Fruit fly (Drosophila melanogaster): ENCODE data around the gene CG33116.

DNA sequence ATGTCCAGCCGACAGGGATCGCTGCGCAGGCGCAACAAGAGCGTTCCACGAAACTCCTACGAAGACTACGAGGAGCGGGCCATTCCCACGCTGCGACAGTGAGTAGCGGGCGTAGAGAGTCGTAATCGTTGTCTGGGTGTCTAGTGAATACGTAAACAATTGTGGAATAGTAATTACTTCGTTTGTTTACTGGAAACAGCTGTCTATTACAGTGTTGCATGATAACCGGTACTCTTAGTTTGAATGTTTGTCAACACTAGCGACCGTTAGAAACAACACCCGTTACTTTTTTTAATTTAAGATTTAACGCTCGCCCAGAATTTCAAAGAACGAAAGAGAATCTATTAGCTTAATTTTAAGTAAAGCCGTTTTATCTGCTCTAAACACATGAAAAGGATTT, 3.2 kb upstream of the CG33116 start, which contains the start of gene CG10165:
- TF ChIP-seq CG8478 (optimal IDR thresholded peaks at IDR 0.05) (no peak), CTCF (optimal IDR thresholded peaks at IDR 0.05) (no peak)
